Worm (Caenorhabditis elegans): ENCODE data around the gene T05C12.11.
A peak's percentile ranks its signal among the peaks of the same experiment; 100 is the strongest.

The T05C12.11 gene

ce11 chrII:8138015-8138546 lies 32.2 kb downstream of the T05C12.11 start, which contains the start of gene cdc-48.2 (continued):
- TF ChIP-seq rpc-1 (optimal IDR thresholded peaks at IDR 0.05) (no peak), rpc-1 (tag; optimal IDR thresholded peaks at IDR 0.05) (no peak), zim-3 (tag; optimal IDR thresholded peaks at IDR 0.05) (no peak), hlh-12 (tag; optimal IDR thresholded peaks at IDR 0.05) (no peak), nhr-80 (tag; optimal IDR thresholded peaks at IDR 0.05) (peak; percentile 2)

- TF ChIP-seq rcor-1 (GFP tag; IDR thresholded peaks at IDR 0.05) (no peak), lag-1 (GFP tag; IDR thresholded peaks at IDR 0.05) (no peak), F23B12.7 (tag; optimal IDR thresholded peaks at IDR 0.05; ENCODE audit: insufficient read depth) (no peak), efl-1 (GFP tag; optimal IDR thresholded peaks at IDR 0.05) (peak; percentile 23), athp-1 (tag; optimal IDR thresholded peaks at IDR 0.05) (no peak), K12H6.12 (tag; optimal IDR thresholded peaks at IDR 0.05) (peak; percentile 39), hsf-1 (GFP tag; IDR thresholded peaks at IDR 0.05) (no peak), B0261.1 (tag; optimal IDR thresholded peaks at IDR 0.05) (no peak), mcd-1 (GFP tag; IDR thresholded peaks at IDR 0.05) (peak; percentile 46; the same call in 1 of the 2 replicates), lsl-1 (GFP tag; optimal IDR thresholded peaks at IDR 0.05) (peak; percentile 13), ceh-100 (GFP tag; IDR thresholded peaks at IDR 0.05) (peak; percentile 86), egrh-3 (GFP tag; IDR thresholded peaks at IDR 0.05) (0 out of 2 replicates have a peak, but pooled peaks have one; percentile 9), rpc-1 (optimal IDR thresholded peaks at IDR 0.05) (no peak), rpc-1 (tag; optimal IDR thresholded peaks at IDR 0.05) (no peak)
Observed at ce11 chrII:8137379-8137778, 32.9 kb downstream of the T05C12.11 start.

- TF ChIP-seq attf-6 (GFP tag; IDR thresholded peaks at IDR 0.05) (no peak), madf-6 (GFP tag; IDR thresholded peaks at IDR 0.05) (no peak), tbp1 (GFP tag; optimal IDR thresholded peaks at IDR 0.05) (no peak), lin-40 (tag; optimal IDR thresholded peaks at IDR 0.05) (no peak), T07F8.4 (tag; optimal IDR thresholded peaks at IDR 0.05) (no peak), bed-1 (GFP tag; IDR thresholded peaks at IDR 0.05) (no peak), dox-1 (GFP tag; IDR thresholded peaks at IDR 0.05) (no peak), nfya-2 (GFP tag; IDR thresholded peaks at IDR 0.05) (no peak), ZK185.1 (tag; optimal IDR thresholded peaks at IDR 0.05; ENCODE audit: poor library complexity, severe bottlenecking) (no peak), repo-1 (tag; optimal IDR thresholded peaks at IDR 0.05) (no peak), B0019.2 (GFP tag; conservative IDR thresholded peaks at IDR 0.05) (no peak), F23B12.7 (tag; optimal IDR thresholded peaks at IDR 0.05; ENCODE audit: insufficient read depth) (no peak)
Observed at ce11 chrII:8136818-8137217, 33.5 kb downstream of the T05C12.11 start, which contains the start of gene ctns-1. Gene ctns-1 (minus strand): TSS chrII:8136918.

- TF ChIP-seq repo-1 (tag; optimal IDR thresholded peaks at IDR 0.05), result peak; percentile 16
- TF ChIP-seq lsy-27 (tag; optimal IDR thresholded peaks at IDR 0.05; ENCODE audit: borderline replicate concordance, insufficient read depth), result no peak
Observed at ce11 chrII:8135953-8136352, 34.3 kb downstream of the T05C12.11 start.

- TF ChIP-seq ztf-18 (tag; optimal IDR thresholded peaks at IDR 0.05) (no peak), nfyb-1 (GFP tag; IDR thresholded peaks at IDR 0.05) (0 out of 2 replicates have a peak, but pooled peaks have one; percentile 63), repo-1 (tag; optimal IDR thresholded peaks at IDR 0.05) (peak; percentile 18), nhr-27 (tag; optimal IDR thresholded peaks at IDR 0.05) (peak; percentile 20), chd-7 (tag; optimal IDR thresholded peaks at IDR 0.05) (peak; percentile 54), ceh-27 (GFP tag; optimal IDR thresholded peaks at IDR 0.05) (peak; percentile 28), zfh-2 (GFP tag; conservative IDR thresholded peaks at IDR 0.05) (peak; percentile 80), F52B5.7 (tag; optimal IDR thresholded peaks at IDR 0.05) (peak; percentile 39), lin-35 (GFP tag; optimal IDR thresholded peaks at IDR 0.05) (peak in 1 of 3 experiments; percentile 29), egl-44 (GFP tag; IDR thresholded peaks at IDR 0.05) (0 out of 2 replicates have a peak, but pooled peaks have one; percentile 20), K12H6.12 (tag; optimal IDR thresholded peaks at IDR 0.05) (peak; percentile 72), attf-3 (GFP tag; conservative IDR thresholded peaks at IDR 0.05) (peak; percentile 54; the same call in 1 of the 2 replicates), ztf-22 (GFP tag; optimal IDR thresholded peaks at IDR 0.05) (peak; percentile 44), cebp-1 (GFP tag; IDR thresholded peaks at IDR 0.05) (no peak), cebp-1 (tag; optimal IDR thresholded peaks at IDR 0.05) (peak; percentile 51)
Observed at ce11 chrII:8131413-8131966, 38.8 kb downstream of the T05C12.11 start.
